Worm (Caenorhabditis elegans) whole organism, young adult: ENCODE data around the gene clec-223.
"Not testable (repeated sequence)": the region's sequence is repeated elsewhere in the genome, so short reads cannot be mapped to it uniquely, and the experiment has no call there.

ENCODE experiments used
- B0019.2 ChIP-seq: fragments of 200-800 bp; sonication (Bioruptor generic); conservative IDR thresholded peaks from 2 replicates; pipeline ENCODE4 v1.3.6; 2022; ENCODE audit warnings: missing genetic modification reagents, missing genetic modification characterization, missing compliant biosample characterization
- B0035.1 ChIP-seq: sonication (generic microtip); optimal IDR thresholded peaks from 2 replicates; lab custom pipeline; 2016; ENCODE audit warnings: missing genetic modification characterization, mild to moderate bottlenecking, missing compliant biosample characterization, missing genotype, missing genetic modification reagents
- B0261.1 ChIP-seq: sonication (generic microtip); optimal IDR thresholded peaks from 2 replicates; lab custom pipeline; 2016; ENCODE audit warnings: mild to moderate bottlenecking, missing genetic modification characterization, moderate library complexity, missing compliant biosample characterization
- C06A6.2 ChIP-seq: fragments of 200-800 bp; sonication (Bioruptor generic); conservative IDR thresholded peaks from 2 replicates; pipeline ENCODE4 v1.3.6; 2022; ENCODE audit warnings: missing genetic modification characterization, missing compliant biosample characterization
- F10E7.11 ChIP-seq: sonication (generic microtip); optimal IDR thresholded peaks from 2 replicates; lab custom pipeline; 2017; ENCODE audit warnings: mild to moderate bottlenecking, missing genetic modification characterization, moderate library complexity, missing compliant biosample characterization
- F23B12.7 ChIP-seq: sonication (generic microtip); optimal IDR thresholded peaks from 2 replicates; lab custom pipeline; 2017; ENCODE audit warnings: missing genetic modification characterization, mild to moderate bottlenecking, missing compliant biosample characterization, antibody characterized with exemption, moderate library complexity; ENCODE audit not compliant: insufficient read depth
- T07F8.4 ChIP-seq: sonication (generic microtip); optimal IDR thresholded peaks from 2 replicates; lab custom pipeline; 2016; ENCODE audit warnings: mild to moderate bottlenecking, missing genetic modification characterization, moderate library complexity, missing compliant biosample characterization
- Y53G8AR.9 ChIP-seq: fragments of 200-800 bp; sonication (Bioruptor generic); conservative IDR thresholded peaks from 2 replicates; pipeline ENCODE4 v1.3.6; 2022; ENCODE audit warnings: missing genetic modification reagents, missing genetic modification characterization, missing compliant biosample characterization
- Y56A3A.18 ChIP-seq: fragments of 200-800 bp; sonication (Bioruptor generic); IDR thresholded peaks from 2 replicates; pipeline ENCODE4 v1.3.6; 2022; ENCODE audit warnings: missing genetic modification reagents, missing genetic modification characterization, missing compliant biosample characterization
- Y79H2A.3 ChIP-seq: fragments of 200-800 bp; sonication (Bioruptor generic); conservative IDR thresholded peaks from 2 replicates; pipeline ENCODE4 v1.3.6; 2022; ENCODE audit warnings: missing genetic modification reagents, missing genetic modification characterization, missing compliant biosample characterization
- Y95B8A.8 ChIP-seq: fragments of 200-800 bp; sonication (Bioruptor generic); IDR thresholded peaks from 2 replicates; pipeline ENCODE4 v1.3.6; 2022; ENCODE audit warnings: missing genetic modification reagents, missing genetic modification characterization, missing compliant biosample characterization
- akir-1 ChIP-seq: fragments of 200-800 bp; sonication (Bioruptor generic); optimal IDR thresholded peaks from 2 replicates; lab custom pipeline; 2018; ENCODE audit warnings: mild to moderate bottlenecking, missing genetic modification characterization, moderate library complexity, missing compliant biosample characterization
- aptf-2 ChIP-seq: fragments of 200-800 bp; sonication (Bioruptor generic); conservative IDR thresholded peaks from 2 replicates; pipeline ENCODE4 v1.3.6; 2022; ENCODE audit warnings: missing genetic modification reagents, missing genetic modification characterization, missing compliant biosample characterization
- atf-7 ChIP-seq: sonication (generic microtip); optimal IDR thresholded peaks from 2 replicates; lab custom pipeline; 2017; ENCODE audit warnings: mild to moderate bottlenecking, missing genetic modification characterization, missing compliant biosample characterization
- athp-1 ChIP-seq: sonication (generic microtip); optimal IDR thresholded peaks from 2 replicates; lab custom pipeline; 2017; ENCODE audit warnings: mild to moderate bottlenecking, missing genetic modification characterization, missing compliant biosample characterization
- bed-2 ChIP-seq: fragments of 200-800 bp; sonication (Bioruptor generic); IDR thresholded peaks from 2 replicates; pipeline ENCODE4 v1.3.6; 2022; ENCODE audit warnings: missing genetic modification reagents, missing genetic modification characterization, missing compliant biosample characterization
- ceh-40 ChIP-seq: fragments of 200-800 bp; sonication (Bioruptor generic); IDR thresholded peaks from 2 replicates; pipeline ENCODE4 v1.3.6; 2022; ENCODE audit warnings: missing genetic modification characterization, missing compliant biosample characterization
- ceh-58 ChIP-seq: fragments of 200-800 bp; sonication (Bioruptor generic); IDR thresholded peaks from 2 replicates; pipeline ENCODE4 v1.3.6; 2022; ENCODE audit warnings: missing genetic modification characterization, missing compliant biosample characterization
- dpff-1 ChIP-seq: sonication (generic microtip); optimal IDR thresholded peaks from 2 replicates; lab custom pipeline; 2017; ENCODE audit warnings: mild to moderate bottlenecking, missing genetic modification characterization, missing compliant biosample characterization
- egl-18 ChIP-seq: fragments of 200-800 bp; sonication (Bioruptor generic); IDR thresholded peaks from 2 replicates; pipeline ENCODE4 v1.3.6; 2022; ENCODE audit warnings: missing genetic modification reagents, missing genetic modification characterization, missing compliant biosample characterization
- gei-17 ChIP-seq: fragments of 200-800 bp; sonication (Bioruptor generic); optimal IDR thresholded peaks from 2 replicates; lab custom pipeline; 2018; ENCODE audit warnings: mild to moderate bottlenecking, missing genetic modification characterization, missing compliant biosample characterization
- hlh-26 ChIP-seq: fragments of 200-800 bp; sonication (Bioruptor generic); conservative IDR thresholded peaks from 2 replicates; pipeline ENCODE4 v1.3.6; 2022; ENCODE audit warnings: missing genetic modification reagents, missing genetic modification characterization, missing compliant biosample characterization
- hmg-1.2 ChIP-seq: fragments of 200-800 bp; sonication (Bioruptor generic); IDR thresholded peaks from 2 replicates; pipeline ENCODE4 v1.3.6; 2022; ENCODE audit warnings: missing genetic modification reagents, missing genetic modification characterization, missing compliant biosample characterization
- hrde-1 ChIP-seq: sonication (generic microtip); optimal IDR thresholded peaks from 2 replicates; lab custom pipeline; 2016; ENCODE audit warnings: missing genetic modification characterization, mild to moderate bottlenecking, missing compliant biosample characterization, moderate library complexity, missing genotype, missing genetic modification reagents, borderline replicate concordance
- lin-26 ChIP-seq: fragments of 200-800 bp; sonication (Bioruptor generic); IDR thresholded peaks from 2 replicates; pipeline ENCODE4 v1.3.6; 2022; ENCODE audit warnings: missing genetic modification reagents, missing genetic modification characterization, missing compliant biosample characterization
- lir-1 ChIP-seq: fragments of 200-800 bp; sonication (Bioruptor generic); conservative IDR thresholded peaks from 2 replicates; pipeline ENCODE4 v1.3.6; 2022; ENCODE audit warnings: missing genetic modification reagents, missing genetic modification characterization, missing compliant biosample characterization
- madf-8 ChIP-seq: fragments of 200-800 bp; sonication (Bioruptor generic); conservative IDR thresholded peaks from 2 replicates; pipeline ENCODE4 v1.3.6; 2022; ENCODE audit warnings: missing genetic modification reagents, missing genetic modification characterization, missing compliant biosample characterization
- nfyb-1 ChIP-seq: fragments of 200-800 bp; sonication (Bioruptor generic); IDR thresholded peaks from 2 replicates; pipeline ENCODE4 v1.3.6; 2022; ENCODE audit warnings: missing genetic modification reagents, missing genetic modification characterization, missing compliant biosample characterization
- nhr-179 ChIP-seq: sonication (generic microtip); optimal IDR thresholded peaks from 2 replicates; lab custom pipeline; 2016; ENCODE audit warnings: mild to moderate bottlenecking, missing genetic modification characterization, missing compliant biosample characterization
- nhr-80 ChIP-seq: sonication (generic microtip); optimal IDR thresholded peaks from 2 replicates; lab custom pipeline; 2016; ENCODE audit warnings: missing genetic modification characterization, missing compliant biosample characterization
- rec-8 ChIP-seq, 2 experiments: sonication (generic microtip); optimal IDR thresholded peaks; 2 replicates each; lab custom pipeline; 2016; ENCODE audit warnings: mild to moderate bottlenecking in 2 of 2, missing genetic modification characterization in 2 of 2, missing genetic modification reagents in 2 of 2, missing genotype in 2 of 2, missing biosample characterization in 1 of 2, missing compliant biosample characterization in 1 of 2, moderate library complexity in 1 of 2
- rpc-1 ChIP-seq, 2 experiments: fragments of 150-350 bp in 1 of 2; sonication (generic microtip) in 1 of 2; optimal IDR thresholded peaks; 2 replicates each; lab custom pipeline; 2014 to 2018; ENCODE audit warnings: missing biosample characterization in 1 of 2, missing genetic modification characterization in 1 of 2, missing genetic modification reagents in 1 of 2, missing genotype in 1 of 2
- sdz-38 ChIP-seq: sonication (generic microtip); optimal IDR thresholded peaks from 2 replicates; lab custom pipeline; 2016; ENCODE audit warnings: missing genotype, missing genetic modification characterization, missing compliant biosample characterization
- tbp1 ChIP-seq: fragments of 200-800 bp; sonication (Bioruptor generic); optimal IDR thresholded peaks from 2 replicates; lab custom pipeline; 2018; ENCODE audit warnings: mild to moderate bottlenecking, missing genetic modification characterization, missing compliant biosample characterization
- tbx-9 ChIP-seq: sonication (generic microtip); optimal IDR thresholded peaks from 2 replicates; lab custom pipeline; 2016; ENCODE audit warnings: borderline replicate concordance, missing genetic modification characterization, inconsistent platforms, missing compliant biosample characterization
- unc-130 ChIP-seq: sonication (generic microtip); optimal IDR thresholded peaks from 2 replicates; lab custom pipeline; 2016; ENCODE audit warnings: missing genetic modification reagents, missing genetic modification characterization, missing compliant biosample characterization
- ztf-22 ChIP-seq: fragments of 200-800 bp; sonication (Bioruptor generic); optimal IDR thresholded peaks from 2 replicates; lab custom pipeline; 2018; ENCODE audit warnings: mild to moderate bottlenecking, missing genetic modification characterization, moderate library complexity, missing compliant biosample characterization
- ztf-3 ChIP-seq: fragments of 200-800 bp; sonication (Bioruptor generic); optimal IDR thresholded peaks from 2 replicates; lab custom pipeline; 2018; ENCODE audit warnings: mild to moderate bottlenecking, missing genetic modification characterization, missing compliant biosample characterization

Gene clec-223

DNA sequence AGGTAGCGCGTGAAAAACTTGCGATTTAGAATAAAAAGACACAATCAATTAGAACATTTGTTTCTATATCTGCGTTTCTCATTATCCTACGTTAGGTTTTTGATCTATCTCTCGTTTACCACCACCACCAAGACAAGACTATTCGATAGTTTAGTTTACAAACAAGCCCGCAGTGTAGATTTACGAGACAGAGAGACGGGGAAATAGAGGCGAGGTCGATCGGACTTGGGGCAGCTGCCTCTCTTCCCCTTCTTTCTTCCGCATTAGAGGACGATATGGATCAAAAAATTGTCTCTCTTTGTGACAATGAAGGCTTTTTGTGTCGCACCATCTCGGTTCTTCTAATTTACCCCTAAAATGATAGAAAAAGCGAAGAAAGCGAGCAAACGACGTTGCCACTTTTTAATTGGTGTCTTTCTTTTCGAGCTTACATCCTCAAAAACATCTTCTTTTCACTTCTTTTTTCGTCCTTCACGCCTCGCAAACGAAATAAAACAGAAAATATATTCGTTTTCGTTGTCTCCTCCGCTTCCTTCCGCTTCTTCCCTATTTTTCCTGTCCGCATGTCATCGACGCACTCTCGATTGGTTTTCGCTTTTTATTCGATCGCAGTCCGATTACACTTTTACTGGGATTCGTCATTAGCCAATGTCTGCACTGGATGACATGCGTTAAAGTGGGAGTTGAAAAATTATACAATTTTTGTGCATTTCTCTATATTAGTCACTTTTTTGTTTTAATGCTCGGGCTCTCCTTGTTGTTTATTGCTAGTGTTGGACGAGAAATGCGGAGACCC, 8.7 kb downstream of the clec-223 start:
- TF ChIP-seq ztf-22 = no peak
- no peak for TF ChIP-seq F23B12.7 (tag; lab: Kevin White, UChicago)
- no peak for TF ChIP-seq nfyb-1 (GFP tag; lab: Robert Waterston, UW)
- no peak for TF ChIP-seq T07F8.4 (tag; lab: Kevin White, UChicago)
- TF ChIP-seq madf-8 (GFP tag; lab: Robert Waterston, UW) = no peak
- no peak for TF ChIP-seq athp-1 (tag; lab: Kevin White, UChicago)

ce11 chrV:11282272-11282671, 9.3 kb downstream of the clec-223 start, which contains the start of gene gly-20:
TSS of gene gly-20 (plus strand) at chrV:11282572.
- TF ChIP-seq nfyb-1 (GFP tag; lab: Robert Waterston, UW) = no peak
- TF ChIP-seq lir-1 = no peak
- no peak for TF ChIP-seq atf-7 (tag; lab: Kevin White, UChicago)
- no peak for TF ChIP-seq akir-1 (GFP tag; lab: Kevin White, UChicago)
- TF ChIP-seq dpff-1 (tag; lab: Kevin White, UChicago) = no peak
- no peak for TF ChIP-seq ceh-40
- no peak for TF ChIP-seq tbp1 (GFP tag; lab: Kevin White, UChicago)
- TF ChIP-seq sdz-38 (tag; lab: Kevin White, UChicago) = no peak
- TF ChIP-seq ceh-58 (GFP tag; lab: Robert Waterston, UW) = no peak
- TF ChIP-seq F10E7.11 (tag; lab: Kevin White, UChicago) = no peak
- no peak for TF ChIP-seq Y53G8AR.9
- TF ChIP-seq egl-18 (GFP tag; lab: Robert Waterston, UW) = no peak
- no peak for TF ChIP-seq Y95B8A.8 (GFP tag; lab: Robert Waterston, UW)
- no peak for TF ChIP-seq B0035.1 (tag; lab: Kevin White, UChicago)
- TF ChIP-seq gei-17 (GFP tag; lab: Kevin White, UChicago) = no peak
- TF ChIP-seq B0019.2 (GFP tag; lab: Robert Waterston, UW) = no peak
- TF ChIP-seq tbx-9 = no peak
- TF ChIP-seq hrde-1 = no peak
- no peak for TF ChIP-seq nhr-179 (tag; lab: Kevin White, UChicago)

ce11 chrV:11286114-11286513, 13.2 kb downstream of the clec-223 start, which contains the start of gene C03E10.3:
TSS of gene C03E10.3 (plus strand) at chrV:11286414.
- not testable (repeated sequence) for TF ChIP-seq bed-2; hlh-26; hmg-1.2 (GFP tag; lab: Robert Waterston, UW)
- TF ChIP-seq, all 124 proteins: peak for 0; not testable (repeated sequence) for 124

DNA sequence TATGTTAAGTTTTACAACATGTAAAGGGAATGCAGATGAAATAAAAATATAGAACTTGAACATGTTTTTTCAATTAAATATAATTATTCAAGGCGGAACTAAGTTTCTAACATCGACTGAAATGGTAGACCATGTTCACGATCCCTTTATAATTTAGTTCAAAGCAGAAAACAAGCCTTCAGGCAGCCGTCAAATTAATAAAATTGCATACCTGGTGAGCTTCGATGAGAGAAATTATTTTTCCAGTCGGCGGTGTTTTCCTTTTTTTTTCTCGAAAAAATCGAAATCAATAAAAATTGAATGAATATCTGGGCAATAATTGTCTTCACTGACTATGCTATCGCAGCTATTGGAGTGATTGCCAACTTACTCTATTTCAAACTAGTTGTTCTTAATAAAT, 17.9 kb downstream of the clec-223 start, which contains the start of gene C03E10.1:
Gene C03E10.1 (plus strand): TSS at position 301 of the 400 bp plus-strand sequence.
- no peak for TF ChIP-seq nhr-80
- no peak for TF ChIP-seq lin-26
- no peak for TF ChIP-seq Y79H2A.3 (GFP tag; lab: Robert Waterston, UW)
- no peak for TF ChIP-seq C06A6.2 (GFP tag; lab: Robert Waterston, UW)
- TF ChIP-seq ztf-3 (GFP tag; lab: Kevin White, UChicago) = no peak
- TF ChIP-seq ceh-58 (GFP tag; lab: Robert Waterston, UW) = no peak
- TF ChIP-seq F23B12.7 (tag; lab: Kevin White, UChicago) = no peak
- TF ChIP-seq B0261.1 (tag; lab: Kevin White, UChicago) = no peak
- TF ChIP-seq tbp1 (GFP tag; lab: Kevin White, UChicago) = no peak
- TF ChIP-seq aptf-2 (GFP tag; lab: Robert Waterston, UW) = no peak
- no peak for TF ChIP-seq rpc-1 (optimal IDR thresholded peaks at IDR 0.05; lab: Kevin White, UChicago)
- no peak for TF ChIP-seq rpc-1 (tag; optimal IDR thresholded peaks at IDR 0.05; lab: Kevin White, UChicago)
- TF ChIP-seq unc-130 (GFP tag; lab: Kevin White, UChicago) = no peak
- no peak for TF ChIP-seq gei-17 (GFP tag; lab: Kevin White, UChicago)
- no peak for TF ChIP-seq rec-8 (tag; optimal IDR thresholded peaks at IDR 0.05; lab: Kevin White, UChicago)
- TF ChIP-seq Y56A3A.18 (GFP tag; lab: Robert Waterston, UW) = no peak
